Worm (Caenorhabditis elegans) whole organism, L3 larva: ENCODE measurements around the gene cept-2.

Experiments used
- R02D3.7 ChIP-seq: fragments of 150-350 bp; optimal IDR thresholded peaks from 2 replicates; lab custom pipeline; 2014; ENCODE audit warnings: missing biosample characterization, missing genetic modification characterization
- ZK546.5 ChIP-seq: sonication (generic microtip); optimal IDR thresholded peaks from 2 replicates; lab custom pipeline; 2017; ENCODE audit warnings: missing biosample characterization, missing genetic modification characterization
- ama-1 ChIP-seq: fragments of 150-350 bp; optimal IDR thresholded peaks from 2 replicates; lab custom pipeline; 2018
- ceh-28 ChIP-seq: fragments of 150-350 bp; optimal IDR thresholded peaks from 2 replicates; lab custom pipeline; 2014; ENCODE audit warnings: missing biosample characterization, missing genetic modification reagents, missing genetic modification characterization
- ceh-82 ChIP-seq: fragments of 150-350 bp; optimal IDR thresholded peaks from 2 replicates; lab custom pipeline; 2014; ENCODE audit warnings: missing biosample characterization, missing genetic modification characterization
- daf-12 ChIP-seq: fragments of 150-350 bp; optimal IDR thresholded peaks from 2 replicates; lab custom pipeline; 2014; ENCODE audit warnings: missing biosample characterization, missing genetic modification reagents, missing genetic modification characterization
- egl-5 ChIP-seq: fragments of 150-350 bp; optimal IDR thresholded peaks from 2 replicates; lab custom pipeline; 2017; ENCODE audit warnings: missing biosample characterization, missing genetic modification reagents, missing genetic modification characterization, inconsistent platforms
- elt-1 ChIP-seq: fragments of 150-350 bp; optimal IDR thresholded peaks from 2 replicates; lab custom pipeline; 2014; ENCODE audit warnings: missing biosample characterization, missing genetic modification characterization
- elt-2 ChIP-seq: sonication (generic microtip); optimal IDR thresholded peaks from 2 replicates; lab custom pipeline; 2016; ENCODE audit warnings: missing genetic modification reagents, mild to moderate bottlenecking, missing genetic modification characterization, missing compliant biosample characterization
- elt-3 ChIP-seq, 3 experiments: fragments of 150-350 bp in 1 of 3; sonication (generic microtip) in 2 of 3; optimal IDR thresholded peaks; 2 replicates in 2 of 3; 4 replicates in 1 of 3; lab custom pipeline; 2014 to 2017; ENCODE audit warnings: missing biosample characterization in 3 of 3, missing genetic modification characterization in 3 of 3
- fkh-10 ChIP-seq: sonication (generic microtip); optimal IDR thresholded peaks from 2 replicates; lab custom pipeline; 2017; ENCODE audit warnings: missing biosample characterization, missing genetic modification reagents, missing genetic modification characterization
- fos-1 ChIP-seq: fragments of 150-350 bp; optimal IDR thresholded peaks from 2 replicates; lab custom pipeline; 2014; ENCODE audit warnings: missing biosample characterization, missing genetic modification characterization
- hmg-11 ChIP-seq: sonication (generic microtip); optimal IDR thresholded peaks from 2 replicates; lab custom pipeline; 2016; ENCODE audit warnings: missing genetic modification characterization, missing compliant biosample characterization
- jun-1 ChIP-seq: fragments of 150-350 bp; optimal IDR thresholded peaks from 2 replicates; lab custom pipeline; 2014; ENCODE audit warnings: missing biosample characterization, missing genetic modification reagents, missing genetic modification characterization
- lin-39 ChIP-seq: fragments of 150-350 bp; optimal IDR thresholded peaks from 2 replicates; lab custom pipeline; 2018; ENCODE audit warnings: missing biosample characterization, missing genetic modification reagents, missing genetic modification characterization
- lsy-12 ChIP-seq: sonication (generic microtip); optimal IDR thresholded peaks from 2 replicates; lab custom pipeline; 2016; ENCODE audit warnings: mild to moderate bottlenecking, missing genetic modification characterization, missing compliant biosample characterization
- mdl-1 ChIP-seq: fragments of 150-350 bp; optimal IDR thresholded peaks from 2 replicates; lab custom pipeline; 2014; ENCODE audit warnings: missing biosample characterization, missing genetic modification characterization
- nfya-1 ChIP-seq: sonication (generic microtip); optimal IDR thresholded peaks from 2 replicates; lab custom pipeline; 2017; ENCODE audit warnings: missing genetic modification characterization, mild to moderate bottlenecking, missing compliant biosample characterization, antibody characterized with exemption, moderate library complexity; ENCODE audit not compliant: insufficient read depth
- nhr-11 ChIP-seq: fragments of 150-350 bp; optimal IDR thresholded peaks from 2 replicates; lab custom pipeline; 2014; ENCODE audit warnings: missing biosample characterization, missing genetic modification characterization
- nhr-12 ChIP-seq: fragments of 150-350 bp; optimal IDR thresholded peaks from 2 replicates; lab custom pipeline; 2014; ENCODE audit warnings: missing biosample characterization, missing genetic modification characterization
- nhr-25 ChIP-seq: sonication (generic microtip); optimal IDR thresholded peaks from 2 replicates; lab custom pipeline; 2017; ENCODE audit warnings: missing biosample characterization, missing genetic modification characterization
- nhr-28 ChIP-seq: fragments of 150-350 bp; optimal IDR thresholded peaks from 2 replicates; lab custom pipeline; 2014; ENCODE audit warnings: missing biosample characterization, missing genetic modification characterization
- nhr-43 ChIP-seq: sonication (generic microtip); optimal IDR thresholded peaks from 2 replicates; lab custom pipeline; 2016; ENCODE audit warnings: mild to moderate bottlenecking, missing genetic modification characterization, missing compliant biosample characterization; ENCODE audit not compliant: poor library complexity, severe bottlenecking
- nhr-67 ChIP-seq: fragments of 150-350 bp; optimal IDR thresholded peaks from 2 replicates; lab custom pipeline; 2014; ENCODE audit warnings: missing biosample characterization, missing genetic modification characterization
- nhr-76 ChIP-seq: fragments of 150-350 bp; sonication (generic microtip); optimal IDR thresholded peaks from 5 replicates; lab custom pipeline; 2014; ENCODE audit warnings: missing biosample characterization, missing genetic modification characterization
- nhr-77 ChIP-seq: fragments of 150-350 bp; optimal IDR thresholded peaks from 2 replicates; lab custom pipeline; 2014; ENCODE audit warnings: missing biosample characterization, missing genetic modification characterization
- pha-4 ChIP-seq: fragments of 150-350 bp; optimal IDR thresholded peaks from 2 replicates; lab custom pipeline; 2014; ENCODE audit warnings: missing biosample characterization, missing genetic modification reagents, missing genetic modification characterization
- pqm-1 ChIP-seq: fragments of 150-350 bp; optimal IDR thresholded peaks from 2 replicates; lab custom pipeline; 2017; ENCODE audit warnings: missing biosample characterization, missing genetic modification characterization, inconsistent platforms
- sea-2 ChIP-seq: fragments of 150-350 bp; sonication (generic microtip); optimal IDR thresholded peaks from 4 replicates; lab custom pipeline; 2014; ENCODE audit warnings: missing biosample characterization, missing genetic modification reagents, missing genetic modification characterization
- snpc-4 ChIP-seq: fragments of 150-350 bp; optimal IDR thresholded peaks from 2 replicates; lab custom pipeline; 2014; ENCODE audit warnings: missing biosample characterization, missing genetic modification characterization
- tbx-2 ChIP-seq: sonication (generic microtip); optimal IDR thresholded peaks from 2 replicates; lab custom pipeline; 2016; ENCODE audit warnings: mild to moderate bottlenecking, missing genetic modification characterization, missing compliant biosample characterization
- unc-39 ChIP-seq: sonication (generic microtip); optimal IDR thresholded peaks from 4 replicates; lab custom pipeline; 2017; ENCODE audit warnings: missing biosample characterization, missing genetic modification characterization
- unc-62 ChIP-seq: fragments of 150-350 bp; sonication (generic microtip); optimal IDR thresholded peaks from 4 replicates; lab custom pipeline; 2014; ENCODE audit warnings: missing biosample characterization, missing genetic modification reagents, missing genetic modification characterization
- zag-1 ChIP-seq: fragments of 150-350 bp; optimal IDR thresholded peaks from 2 replicates; lab custom pipeline; 2014; ENCODE audit warnings: missing biosample characterization, missing genetic modification characterization
- ztf-4 ChIP-seq: fragments of 150-350 bp; optimal IDR thresholded peaks from 2 replicates; lab custom pipeline; 2014; ENCODE audit warnings: missing biosample characterization, missing genetic modification characterization

Gene cept-2

DNA sequence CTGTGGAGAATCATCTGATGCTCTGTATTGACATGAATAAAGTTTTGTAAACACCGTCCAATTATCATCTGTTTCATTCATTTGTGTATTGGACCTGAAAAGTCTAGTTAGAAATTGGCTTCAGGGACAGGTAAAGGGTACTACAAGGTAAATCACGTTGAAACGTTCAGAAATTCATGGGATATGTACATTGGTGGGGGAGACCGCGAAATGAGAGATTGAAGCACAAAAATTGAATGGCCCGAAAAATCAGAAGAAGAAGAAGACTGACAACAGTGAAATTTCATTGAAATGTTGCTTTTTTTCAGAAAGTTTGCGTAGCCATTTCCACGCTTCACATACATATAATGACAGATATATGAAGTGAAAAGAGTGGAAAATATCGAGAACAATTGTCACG, 31.4 kb downstream of the cept-2 start, which contains the start of gene npr-43:
npr-43 (minus strand) TSS at position 101 of the 400 bp plus-strand sequence.
- no peak for TF ChIP-seq snpc-4 (tag; lab: Kevin White, UChicago)
- TF ChIP-seq fos-1 (tag; lab: Kevin White, UChicago) = no peak
- TF ChIP-seq nhr-11 (tag; lab: Kevin White, UChicago) = no peak
- TF ChIP-seq daf-12 (tag; lab: Kevin White, UChicago) = no peak
- TF ChIP-seq nhr-43 = no peak
- no peak for TF ChIP-seq hmg-11
- no peak for TF ChIP-seq mdl-1 (tag; lab: Kevin White, UChicago)
- no peak for TF ChIP-seq elt-1 (tag; lab: Kevin White, UChicago)
- TF ChIP-seq ztf-4 (tag; lab: Kevin White, UChicago) = no peak
- no peak for TF ChIP-seq R02D3.7 (tag; lab: Kevin White, UChicago)
- TF ChIP-seq fkh-10 = no peak
- no peak for TF ChIP-seq elt-2 (tag; lab: Kevin White, UChicago)

DNA sequence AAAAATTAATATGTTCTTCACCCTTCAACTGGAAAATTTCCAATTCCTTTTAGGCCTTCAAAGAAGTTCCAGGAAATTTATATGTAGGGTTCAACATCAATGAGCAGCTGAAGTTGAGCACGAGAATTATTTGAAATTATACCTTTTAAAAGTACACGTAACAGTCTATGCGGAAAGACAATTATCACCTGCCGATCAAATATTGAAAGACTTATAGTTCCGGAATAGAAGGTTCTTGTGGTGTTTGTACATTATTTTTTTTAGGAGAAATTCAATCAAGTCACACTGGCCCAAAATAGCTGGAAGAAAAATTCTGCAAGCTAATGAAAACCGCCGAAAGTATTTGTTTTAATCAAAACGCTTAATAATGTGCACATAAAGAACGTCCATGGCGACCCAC, 32.7 kb downstream of the cept-2 start:
- TF ChIP-seq nhr-12 (no peak), snpc-4 (tag; lab: Kevin White, UChicago) (no peak), lsy-12 (tag; lab: Kevin White, UChicago) (no peak), unc-62 (no peak), tbx-2 (no peak), nhr-28 (tag; lab: Kevin White, UChicago) (no peak)

ce11 chrV:14391830-14392229, 44.3 kb downstream of the cept-2 start, which contains the start of gene C15H11.10:
C15H11.10 (plus strand) TSS chrV:14392130.
- no peak for TF ChIP-seq ZK546.5 (tag; lab: Kevin White, UChicago)
- TF ChIP-seq ama-1 = no peak
- no peak for TF ChIP-seq ztf-4 (tag; lab: Kevin White, UChicago)
- TF ChIP-seq unc-39 (tag; lab: Kevin White, UChicago) = no peak
- TF ChIP-seq jun-1 (tag; lab: Kevin White, UChicago) = no peak
- no peak for TF ChIP-seq snpc-4 (tag; lab: Kevin White, UChicago)
- no peak for TF ChIP-seq lsy-12 (tag; lab: Kevin White, UChicago)
- TF ChIP-seq nhr-76 (tag; lab: Kevin White, UChicago) = no peak
- TF ChIP-seq elt-3 (tag; optimal IDR thresholded peaks at IDR 0.05; lab: Kevin White, UChicago) = no peak
- no peak for TF ChIP-seq sea-2
- no peak for TF ChIP-seq nfya-1 (tag; lab: Kevin White, UChicago)
- no peak for TF ChIP-seq ceh-28 (tag; lab: Kevin White, UChicago)
- no peak for TF ChIP-seq zag-1 (tag; lab: Kevin White, UChicago)
- TF ChIP-seq lin-39 (tag; lab: Kevin White, UChicago) = no peak
- no peak for TF ChIP-seq nhr-77 (tag; lab: Kevin White, UChicago)
- no peak for TF ChIP-seq pqm-1 (tag; lab: Kevin White, UChicago)
- no peak for TF ChIP-seq nhr-25 (tag; lab: Kevin White, UChicago)
- no peak for TF ChIP-seq unc-62
- TF ChIP-seq pha-4 = no peak

DNA sequence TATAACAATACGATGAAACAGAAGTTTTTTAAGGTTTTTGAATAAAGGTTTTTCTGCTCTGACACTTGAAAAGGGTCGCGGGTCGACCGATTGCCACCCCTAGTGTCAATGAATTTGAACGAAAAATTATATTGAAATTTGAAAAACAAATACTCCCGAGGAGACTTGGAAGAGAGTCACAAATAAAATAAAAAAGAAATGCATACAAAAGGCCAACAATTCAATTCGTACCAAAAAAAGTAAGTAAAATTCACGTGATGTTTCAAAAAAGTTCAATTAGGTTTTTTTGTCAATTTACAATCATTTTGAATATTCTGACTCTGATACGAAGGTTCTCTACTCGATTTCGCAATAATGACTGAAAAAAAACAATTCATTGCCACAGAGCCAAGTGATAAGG, 45.9 kb downstream of the cept-2 start, which contains the start of gene C15H11.1:
C15H11.1 (plus strand) TSS at position 301 of the 400 bp plus-strand sequence.
- TF ChIP-seq nhr-67 (tag; lab: Kevin White, UChicago) = no peak
- no peak for TF ChIP-seq ceh-82

ce11 chrV:14394743-14395142, 47.2 kb downstream of the cept-2 start, which contains the start of gene C15H11.13:
C15H11.13 (plus strand) TSS chrV:14395043.
- TF ChIP-seq nfya-1 (tag; lab: Kevin White, UChicago) (no peak), daf-12 (tag; lab: Kevin White, UChicago) (no peak), jun-1 (tag; lab: Kevin White, UChicago) (no peak), egl-5 (tag; lab: Kevin White, UChicago) (no peak), nhr-67 (tag; lab: Kevin White, UChicago) (no peak)
